Fruit fly (Drosophila melanogaster) S2 (cell line): Measurements from ENCODE around the gene dah.

Experiments
- CG8478 ChIP-seq: fragments of >200 bp; optimal IDR thresholded peaks from 2 replicates; lab custom pipeline; 2018
- CTCF ChIP-seq, 2 experiments: fragments of >200 bp; optimal IDR thresholded peaks; 2 replicates each; lab custom pipeline; 2018

DNA sequence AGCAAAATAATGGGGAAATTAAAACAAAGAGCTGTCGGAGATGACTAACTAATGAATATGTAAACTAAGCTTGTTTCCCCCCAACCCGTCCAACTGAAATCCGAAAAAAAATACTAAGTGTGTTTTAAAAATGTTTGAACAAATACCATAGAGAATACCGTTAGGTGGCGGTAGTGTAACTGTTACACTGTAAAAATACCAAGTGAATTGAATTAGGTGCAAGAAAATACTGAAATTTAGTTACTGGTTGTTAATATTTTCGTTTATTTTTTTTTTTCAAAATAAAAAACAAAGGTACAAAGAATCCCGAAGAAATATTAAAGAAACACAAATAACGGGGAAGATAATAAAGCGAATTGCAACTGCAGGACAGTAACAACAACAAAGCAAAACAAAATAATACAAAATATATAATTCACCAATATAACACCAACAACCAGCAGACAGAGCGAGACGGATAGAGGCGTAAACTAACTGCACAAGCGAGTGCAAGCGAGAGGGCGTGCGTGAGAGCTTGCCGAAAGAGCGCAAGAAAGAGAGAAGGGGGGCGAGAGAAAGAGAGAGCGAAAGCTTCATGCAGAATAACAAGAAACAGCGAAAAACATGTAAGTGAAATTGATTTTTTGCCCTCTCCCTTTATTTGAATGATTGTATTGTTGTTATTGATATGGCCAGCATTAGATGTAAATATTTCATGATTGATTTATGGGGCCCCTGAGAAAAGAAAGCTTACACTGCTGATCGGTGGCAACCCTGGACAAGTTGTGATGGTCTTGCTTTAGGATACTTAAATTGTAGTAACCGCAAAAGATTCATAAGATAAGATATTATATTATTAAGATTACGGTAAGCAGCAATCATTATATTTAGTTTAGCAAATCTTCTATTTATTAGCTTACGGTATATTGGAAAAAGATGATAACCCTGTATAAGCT is 21.9 kb upstream of the dah start:
- TF ChIP-seq CG8478 (lab: Kevin White, UChicago) (no peak), CTCF (optimal IDR thresholded peaks at IDR 0.05; lab: Kevin White, UChicago) (no peak)
